Fruit fly (Drosophila melanogaster): ENCODE measurements around the gene CG5262.

DNA sequence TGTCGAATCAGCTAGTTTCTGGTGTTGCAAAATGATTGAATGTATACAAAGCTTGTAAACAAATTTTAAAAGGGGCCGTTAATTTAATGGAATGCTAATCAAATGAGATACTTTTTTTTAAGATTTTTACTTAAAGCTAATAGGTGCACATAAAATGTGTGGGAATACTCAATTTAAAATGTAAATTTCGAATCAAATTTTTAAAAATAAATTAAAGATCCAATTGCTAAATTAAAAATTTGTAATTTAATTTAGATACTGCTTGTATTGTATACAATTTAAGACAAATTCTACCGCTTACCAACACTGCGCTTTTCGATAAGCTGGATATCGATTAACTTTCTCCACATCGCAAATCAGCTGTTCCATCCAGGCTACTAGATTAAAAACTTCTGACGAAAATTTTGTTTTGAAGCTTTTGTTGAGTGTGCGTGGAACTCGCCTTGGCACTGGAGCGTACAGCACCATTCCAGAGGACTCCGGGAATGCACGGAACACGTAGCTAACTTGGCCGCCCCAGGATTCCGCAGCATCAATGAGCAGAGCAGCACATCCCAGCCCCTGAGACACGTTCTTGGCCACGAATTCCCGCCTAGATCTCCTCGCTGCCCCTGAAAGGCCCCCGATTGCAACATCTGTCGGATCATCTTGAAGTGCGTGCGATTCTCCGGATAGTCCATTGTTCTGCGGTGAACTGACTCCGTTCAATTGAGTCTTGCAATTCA lies 46.0 kb downstream of the CG5262 start, which contains the start of the genes CG5498 and fbl:
- no peak for TF ChIP-seq lola (GFP tag; optimal IDR thresholded peaks at IDR 0.05)
- peak; percentile 77 for TF ChIP-seq psq (GFP tag; optimal IDR thresholded peaks at IDR 0.05)
- TF ChIP-seq fru (GFP tag; optimal IDR thresholded peaks at IDR 0.05) = peak; percentile 81
- peak; percentile 75 for TF ChIP-seq dsf (GFP tag; optimal IDR thresholded peaks at IDR 0.05; ENCODE audit: borderline replicate concordance)
- TF ChIP-seq h (GFP tag; optimal IDR thresholded peaks at IDR 0.05) = peak; percentile 86
- TF ChIP-seq usp (GFP tag; optimal IDR thresholded peaks at IDR 0.05) = no peak
- TF ChIP-seq Sp1 (GFP tag; optimal IDR thresholded peaks at IDR 0.05) = peak; percentile 78
- TF ChIP-seq ey (GFP tag; optimal IDR thresholded peaks at IDR 0.05) = peak; percentile 82
- no peak for TF ChIP-seq Hr78 (GFP tag; optimal IDR thresholded peaks at IDR 0.05)

All from whole organism, wandering third instar larva.